Worm (Caenorhabditis elegans): Measurements from ENCODE around the gene com-1.

Gene com-1

DNA sequence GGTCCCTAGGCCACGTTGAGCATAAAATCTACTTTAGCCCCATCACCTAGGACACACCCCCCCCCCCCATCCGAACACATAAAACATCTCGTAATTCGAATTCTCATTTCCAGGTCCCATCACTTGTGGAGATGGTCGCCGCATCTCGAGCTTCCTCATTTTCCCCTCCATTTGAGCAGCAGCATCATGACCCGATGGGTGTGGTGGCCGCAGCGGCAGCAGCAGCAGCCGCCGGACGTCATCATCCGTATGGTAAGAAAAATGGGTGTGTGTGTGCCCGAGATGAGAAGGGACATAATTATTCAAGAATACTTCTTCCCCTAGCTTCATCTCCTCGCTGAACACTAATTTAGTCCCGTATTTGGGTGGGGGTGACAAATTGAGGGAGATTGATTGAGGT, 25.3 kb downstream of the com-1 start:
- TF ChIP-seq dao-5 (tag; optimal IDR thresholded peaks at IDR 0.05) (no peak), him-1 (tag; optimal IDR thresholded peaks at IDR 0.05) (no peak), W03F9.2 (tag; optimal IDR thresholded peaks at IDR 0.05) (no peak)

DNA sequence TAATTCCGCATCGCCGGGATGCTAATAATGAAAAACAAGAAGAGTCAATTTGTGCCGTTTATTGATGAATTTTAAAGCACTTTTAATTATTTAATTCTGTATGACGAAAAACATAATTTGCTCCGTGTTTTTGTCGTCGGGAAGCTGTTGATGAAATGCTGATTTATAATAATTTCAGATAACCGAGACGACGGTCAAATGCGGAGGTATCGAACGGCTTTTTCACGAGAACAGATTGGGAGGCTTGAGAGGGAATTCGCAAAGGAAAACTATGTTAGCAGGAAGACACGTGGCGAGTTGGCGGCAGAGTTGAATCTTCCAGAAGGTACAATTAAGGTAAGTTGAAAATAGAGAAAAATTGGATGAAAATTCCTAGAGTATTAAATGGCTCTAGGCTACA, 27.4 kb downstream of the com-1 start:
- no peak for TF ChIP-seq him-1 (tag; optimal IDR thresholded peaks at IDR 0.05)

DNA sequence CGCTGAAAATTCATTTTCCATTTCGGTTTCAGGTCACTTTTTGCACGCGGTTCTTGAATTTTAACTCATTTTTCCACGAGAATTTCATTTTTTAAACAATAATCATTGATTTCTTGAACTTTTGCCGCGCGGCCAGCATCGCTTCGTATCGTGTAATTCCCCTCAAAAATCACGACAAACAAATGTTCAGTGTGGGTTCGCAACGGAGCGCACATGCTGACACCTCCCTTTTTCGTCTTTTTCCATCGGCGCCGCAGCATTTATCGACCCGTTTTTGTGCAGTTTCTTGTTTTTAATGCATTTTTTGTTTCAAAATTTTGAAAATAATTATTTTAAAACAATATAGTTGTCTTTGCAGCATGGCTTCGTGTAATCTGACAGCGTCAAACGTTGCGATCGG, 34.7 kb downstream of the com-1 start, which contains the start of gene M142.5:
TSS of gene M142.5 (plus strand) at position 352 of the 400 bp plus-strand sequence.
- TF ChIP-seq W03F9.2 (tag; optimal IDR thresholded peaks at IDR 0.05) (no peak), dao-5 (tag; optimal IDR thresholded peaks at IDR 0.05) (no peak), him-1 (tag; optimal IDR thresholded peaks at IDR 0.05) (no peak)

DNA sequence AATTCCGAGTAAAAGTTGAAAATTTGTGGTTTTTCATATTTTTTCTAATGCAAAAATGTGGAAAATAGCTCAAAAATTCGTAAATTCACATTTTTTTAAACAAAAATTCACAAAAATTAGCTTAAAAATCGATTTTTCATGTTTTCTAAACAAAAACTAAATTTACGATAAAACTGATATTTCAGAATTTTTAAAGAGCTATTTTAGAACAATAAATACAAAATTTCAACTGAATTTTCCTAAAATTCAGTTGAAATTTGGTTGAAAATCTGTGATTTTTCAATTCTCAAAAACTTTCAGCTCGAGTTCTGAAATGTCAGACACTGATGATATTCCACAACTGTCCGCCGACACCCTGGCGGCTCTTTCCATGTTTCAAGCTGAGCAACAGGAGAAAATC, 37.2 kb downstream of the com-1 start, which contains the start of gene M142.8:
TSS of gene M142.8 (plus strand) at position 301 of the 400 bp plus-strand sequence.
- TF ChIP-seq dao-5 (tag; optimal IDR thresholded peaks at IDR 0.05) (no peak), him-1 (tag; optimal IDR thresholded peaks at IDR 0.05) (no peak), W03F9.2 (tag; optimal IDR thresholded peaks at IDR 0.05) (no peak)

DNA sequence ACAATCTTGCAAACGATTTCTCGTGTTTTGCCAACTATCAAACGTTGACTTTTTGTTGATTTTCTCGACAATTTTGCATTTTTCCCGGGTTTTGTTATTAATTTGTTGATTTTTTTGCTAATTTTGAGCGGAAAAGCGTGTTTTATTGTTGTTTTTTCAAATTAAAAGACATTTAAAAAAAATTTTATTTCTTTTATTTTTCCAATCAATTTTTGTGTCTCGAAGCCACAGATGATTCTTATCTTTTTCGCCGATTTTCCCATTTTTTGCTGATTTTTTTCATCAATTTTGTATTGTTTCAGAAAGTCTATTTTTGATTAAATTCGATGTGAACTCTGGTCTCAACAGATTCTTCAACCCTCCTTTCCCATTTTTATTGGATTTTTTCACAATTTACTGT, 39.8 kb downstream of the com-1 start, which contains the start of gene rle-1:
TSS of gene rle-1 (plus strand) at position 301 of the 400 bp plus-strand sequence.
- TF ChIP-seq dao-5 (tag; optimal IDR thresholded peaks at IDR 0.05) (no peak), him-1 (tag; optimal IDR thresholded peaks at IDR 0.05) (no peak), W03F9.2 (tag; optimal IDR thresholded peaks at IDR 0.05) (no peak)

DNA sequence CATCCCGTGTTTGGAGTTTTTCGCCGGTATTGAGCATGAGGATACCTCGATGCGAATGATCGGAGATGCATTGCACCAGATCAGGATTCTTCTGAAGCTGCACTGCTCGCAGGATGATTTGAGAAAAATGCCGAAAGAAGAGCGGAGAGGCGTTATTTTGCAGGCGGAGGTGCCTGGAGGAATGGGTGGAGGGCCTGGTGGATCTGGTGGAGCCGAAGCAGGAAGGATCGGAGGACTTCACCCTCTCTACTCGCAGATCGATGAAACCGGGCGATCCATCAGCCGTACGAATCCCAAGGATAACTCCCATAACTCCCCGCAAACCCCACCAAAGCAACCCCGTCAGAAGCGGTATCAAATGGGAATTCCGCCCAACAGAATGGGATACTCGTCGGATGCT, 43.0 kb downstream of the com-1 start:
- no peak for TF ChIP-seq W03F9.2 (tag; optimal IDR thresholded peaks at IDR 0.05)
- TF ChIP-seq him-1 (tag; optimal IDR thresholded peaks at IDR 0.05): no peak
- no peak for TF ChIP-seq dao-5 (tag; optimal IDR thresholded peaks at IDR 0.05)

DNA sequence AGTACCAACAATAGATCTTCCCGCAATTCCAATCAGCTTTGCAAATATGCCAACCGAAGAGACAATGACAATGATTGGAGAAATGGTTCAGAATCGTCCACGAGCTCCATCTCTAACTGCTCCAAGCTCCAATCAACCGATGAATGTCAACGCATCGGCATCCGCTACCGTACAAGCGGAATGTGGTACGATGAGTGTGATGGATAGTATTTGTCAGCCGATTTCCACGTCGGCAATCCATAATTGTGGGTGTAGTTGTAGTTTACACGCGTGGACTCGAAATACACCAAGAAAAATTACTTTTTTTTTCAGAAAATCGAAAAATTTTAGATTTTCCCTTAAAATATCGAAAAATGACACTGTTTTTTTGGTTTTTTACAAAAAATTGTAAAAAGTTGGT, 46.7 kb downstream of the com-1 start:
- TF ChIP-seq W03F9.2 (tag; optimal IDR thresholded peaks at IDR 0.05): no peak
- TF ChIP-seq dao-5 (tag; optimal IDR thresholded peaks at IDR 0.05): no peak
- no peak for TF ChIP-seq him-1 (tag; optimal IDR thresholded peaks at IDR 0.05)

DNA sequence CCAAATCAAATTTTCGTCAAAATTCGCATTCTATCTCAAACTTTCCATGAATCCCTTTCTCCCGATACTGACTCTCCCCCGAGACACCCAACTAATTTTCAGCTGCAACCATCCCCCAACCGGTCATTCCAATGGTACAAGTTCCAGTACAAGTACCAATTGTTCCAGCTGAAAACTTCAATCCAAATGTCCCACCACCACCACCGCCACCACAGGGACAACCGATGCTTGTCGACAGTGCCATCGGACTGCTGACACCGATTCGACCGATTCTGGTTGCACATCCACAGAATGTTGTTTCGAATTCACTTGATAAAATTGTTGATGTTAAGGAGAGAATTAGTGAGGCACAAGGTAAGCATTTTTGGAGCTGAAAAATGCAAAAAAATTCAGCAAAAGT, 49.4 kb downstream of the com-1 start:
- TF ChIP-seq him-1 (tag; optimal IDR thresholded peaks at IDR 0.05): no peak
- no peak for TF ChIP-seq W03F9.2 (tag; optimal IDR thresholded peaks at IDR 0.05)
- TF ChIP-seq dao-5 (tag; optimal IDR thresholded peaks at IDR 0.05): no peak

DNA sequence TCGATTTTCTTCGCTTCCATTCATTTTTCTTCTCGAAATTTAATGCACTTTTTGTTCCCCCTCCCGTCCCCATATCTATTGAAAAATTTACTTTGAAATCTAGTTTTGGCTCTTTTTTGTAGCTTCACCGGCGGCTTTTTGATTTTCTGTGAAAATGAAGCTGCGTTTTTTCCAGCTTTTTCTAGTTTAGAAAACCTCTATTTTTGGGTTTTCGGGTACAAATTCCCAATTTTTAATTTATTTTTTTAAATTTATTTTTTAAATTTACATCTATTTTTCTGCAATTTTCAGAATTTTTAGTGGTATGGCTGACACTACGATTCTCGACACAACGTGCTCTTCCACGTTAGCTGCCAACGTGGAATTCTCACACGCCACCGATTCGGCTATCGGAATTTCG, 51.0 kb downstream of the com-1 start, which contains the start of gene strd-1:
TSS of gene strd-1 (plus strand) at position 301 of the 400 bp plus-strand sequence.
- TF ChIP-seq him-1 (tag; optimal IDR thresholded peaks at IDR 0.05) (no peak), dao-5 (tag; optimal IDR thresholded peaks at IDR 0.05) (no peak)
